Worm (Caenorhabditis elegans) whole organism, early embryonic: ENCODE measurements around the gene C03H5.3.
A peak's percentile ranks its signal among the peaks of the same experiment; 100 is the strongest.

Source experiments
- B0310.2 ChIP-seq: sonication (generic microtip); optimal IDR thresholded peaks from 2 replicates; lab custom pipeline; 2016; ENCODE audit warnings: mild to moderate bottlenecking, missing genetic modification characterization, missing compliant biosample characterization
- F13C5.2 ChIP-seq: sonication (generic microtip); optimal IDR thresholded peaks from 2 replicates; lab custom pipeline; 2017; ENCODE audit warnings: mild to moderate bottlenecking, missing genetic modification characterization, inconsistent platforms, missing compliant biosample characterization
- aly-1 ChIP-seq: sonication (generic microtip); optimal IDR thresholded peaks from 2 replicates; lab custom pipeline; 2016; ENCODE audit warnings: missing genetic modification characterization, missing compliant biosample characterization
- ama-1 ChIP-seq: fragments of 150-350 bp; optimal IDR thresholded peaks from 2 replicates; lab custom pipeline; 2014
- ceh-13 ChIP-seq: fragments of 200-800 bp; sonication (Bioruptor generic); optimal IDR thresholded peaks from 2 replicates; lab custom pipeline; 2018; ENCODE audit warnings: mild to moderate bottlenecking, missing genetic modification characterization, missing compliant biosample characterization
- ceh-36 ChIP-seq: sonication (generic microtip); optimal IDR thresholded peaks from 2 replicates; lab custom pipeline; 2016; ENCODE audit warnings: missing genetic modification characterization, inconsistent platforms, missing compliant biosample characterization
- ets-7 ChIP-seq: sonication (generic microtip); optimal IDR thresholded peaks from 2 replicates; lab custom pipeline; 2016; ENCODE audit warnings: missing genotype, missing genetic modification characterization, missing compliant biosample characterization
- flt-1 ChIP-seq: fragments of 200-800 bp; sonication (Bioruptor generic); IDR thresholded peaks from 2 replicates; pipeline ENCODE4 v1.3.6; 2022; ENCODE audit warnings: missing genetic modification characterization, missing compliant biosample characterization
- hmbx-1 ChIP-seq: sonication (generic microtip); optimal IDR thresholded peaks from 2 replicates; lab custom pipeline; 2016; ENCODE audit warnings: mild to moderate bottlenecking, missing genetic modification characterization, missing compliant biosample characterization
- hmg-4 ChIP-seq: fragments of 200-800 bp; sonication (Bioruptor generic); optimal IDR thresholded peaks from 2 replicates; lab custom pipeline; 2018; ENCODE audit warnings: mild to moderate bottlenecking, missing genetic modification characterization, missing compliant biosample characterization
- hnd-1 ChIP-seq: sonication (generic microtip); optimal IDR thresholded peaks from 2 replicates; lab custom pipeline; 2016; ENCODE audit warnings: missing genetic modification characterization, missing compliant biosample characterization
- pes-1 ChIP-seq: fragments of 200-800 bp; sonication (Bioruptor generic); IDR thresholded peaks from 2 replicates; pipeline ENCODE4 v1.3.6; 2022; ENCODE audit warnings: missing genetic modification reagents, missing genetic modification characterization, missing compliant biosample characterization
- scrt-1 ChIP-seq: fragments of 200-800 bp; sonication (Bioruptor generic); IDR thresholded peaks from 2 replicates; pipeline ENCODE4 v1.3.6; 2022; ENCODE audit warnings: missing genetic modification characterization, missing compliant biosample characterization
- sea-1 ChIP-seq: fragments of 200-800 bp; sonication (Bioruptor generic); conservative IDR thresholded peaks from 2 replicates; pipeline ENCODE4 v1.3.6; 2022; ENCODE audit warnings: missing genetic modification characterization, missing compliant biosample characterization
- tbx-11 ChIP-seq: fragments of 200-800 bp; sonication (Bioruptor generic); IDR thresholded peaks from 2 replicates; pipeline ENCODE4 v1.3.6; 2022; ENCODE audit warnings: missing genetic modification characterization, missing compliant biosample characterization
- tbx-37 ChIP-seq: fragments of 200-800 bp; sonication (Bioruptor generic); conservative IDR thresholded peaks from 2 replicates; pipeline ENCODE4 v1.3.6; 2022; ENCODE audit warnings: missing genetic modification reagents, missing genetic modification characterization, missing compliant biosample characterization
- tra-4 ChIP-seq: sonication (generic microtip); optimal IDR thresholded peaks from 2 replicates; lab custom pipeline; 2017; ENCODE audit warnings: missing genetic modification characterization, missing compliant biosample characterization

The C03H5.3 gene

ce11 chrII:385957-386356 is at the start of gene C03H5.3:
TSS of gene C03H5.3 (plus strand) at chrII:386088.
- no peak for TF ChIP-seq tra-4 (tag; lab: Kevin White, UChicago)
- 0 out of 2 replicates have a peak, but pooled peaks have one; percentile 23 for TF ChIP-seq tbx-11
- TF ChIP-seq tbx-37 (GFP tag; lab: Robert Waterston, UW): no peak
- TF ChIP-seq B0310.2 (tag; lab: Kevin White, UChicago): no peak
- no peak for TF ChIP-seq ceh-36 (tag; lab: Kevin White, UChicago)
- TF ChIP-seq aly-1 (tag; lab: Kevin White, UChicago): no peak
- no peak for TF ChIP-seq pes-1 (GFP tag; lab: Robert Waterston, UW)
- no peak for TF ChIP-seq flt-1 (GFP tag; lab: Robert Waterston, UW)
- TF ChIP-seq hnd-1 (tag; lab: Kevin White, UChicago): no peak
- TF ChIP-seq sea-1 (GFP tag; lab: Robert Waterston, UW): no peak
- no peak for TF ChIP-seq scrt-1 (GFP tag; lab: Robert Waterston, UW)
- no peak for TF ChIP-seq ets-7
- no peak for TF ChIP-seq hmg-4 (GFP tag; lab: Kevin White, UChicago)
- TF ChIP-seq ceh-13: no peak
- peak; percentile 84 for TF ChIP-seq F13C5.2 (tag; lab: Kevin White, UChicago)
- no peak for TF ChIP-seq ama-1 (lab: Kevin White, UChicago)
- peak; percentile 4 for TF ChIP-seq hmbx-1 (tag; lab: Kevin White, UChicago)

- TF ChIP-seq F13C5.2 (tag; lab: Kevin White, UChicago) (no peak), aly-1 (tag; lab: Kevin White, UChicago) (no peak), B0310.2 (tag; lab: Kevin White, UChicago) (no peak), sea-1 (GFP tag; lab: Robert Waterston, UW) (no peak), tbx-11 (no peak), tra-4 (tag; lab: Kevin White, UChicago) (no peak), ceh-13 (no peak), ets-7 (no peak), pes-1 (GFP tag; lab: Robert Waterston, UW) (no peak)
Observed at ce11 chrII:337233-337832, 48.6 kb upstream of the C03H5.3 start, which contains the start of gene cpn-2. TSS of gene cpn-2 (plus strand) at chrII:337782.

ce11 chrII:340224-340623 is 45.7 kb upstream of the C03H5.3 start, which contains the start of gene clc-31:
TSS of gene clc-31 (plus strand) at chrII:340524.
- TF ChIP-seq tbx-37 (GFP tag; lab: Robert Waterston, UW) (no peak), sea-1 (GFP tag; lab: Robert Waterston, UW) (no peak), ceh-36 (tag; lab: Kevin White, UChicago) (no peak), scrt-1 (GFP tag; lab: Robert Waterston, UW) (no peak), F13C5.2 (tag; lab: Kevin White, UChicago) (no peak), ets-7 (no peak), hmg-4 (GFP tag; lab: Kevin White, UChicago) (no peak)

ce11 chrII:340714-341113 is 45.2 kb upstream of the C03H5.3 start:
- no peak for TF ChIP-seq tbx-37 (GFP tag; lab: Robert Waterston, UW)
- no peak for TF ChIP-seq B0310.2 (tag; lab: Kevin White, UChicago)
- TF ChIP-seq pes-1 (GFP tag; lab: Robert Waterston, UW): no peak
- TF ChIP-seq hmbx-1 (tag; lab: Kevin White, UChicago): no peak
- TF ChIP-seq F13C5.2 (tag; lab: Kevin White, UChicago): no peak
- no peak for TF ChIP-seq ama-1 (lab: Kevin White, UChicago)
- no peak for TF ChIP-seq tra-4 (tag; lab: Kevin White, UChicago)
- no peak for TF ChIP-seq scrt-1 (GFP tag; lab: Robert Waterston, UW)
- TF ChIP-seq ceh-13: no peak

- TF ChIP-seq sea-1 (GFP tag; lab: Robert Waterston, UW) (no peak), aly-1 (tag; lab: Kevin White, UChicago) (no peak), B0310.2 (tag; lab: Kevin White, UChicago) (no peak), ama-1 (lab: Kevin White, UChicago) (no peak)
Observed at ce11 chrII:341282-341681, 44.6 kb upstream of the C03H5.3 start.

ce11 chrII:347734-348133 is 38.2 kb upstream of the C03H5.3 start, which contains the start of gene D1069.3:
TSS of gene D1069.3 (minus strand) at chrII:347891.
- TF ChIP-seq F13C5.2 (tag; lab: Kevin White, UChicago) (peak; percentile 19), hmbx-1 (tag; lab: Kevin White, UChicago) (no peak), scrt-1 (GFP tag; lab: Robert Waterston, UW) (no peak), B0310.2 (tag; lab: Kevin White, UChicago) (no peak)

- TF ChIP-seq tra-4 (tag; lab: Kevin White, UChicago) (no peak), ceh-36 (tag; lab: Kevin White, UChicago) (no peak), ets-7 (no peak), ama-1 (lab: Kevin White, UChicago) (no peak), hmg-4 (GFP tag; lab: Kevin White, UChicago) (no peak), ceh-13 (no peak), flt-1 (GFP tag; lab: Robert Waterston, UW) (no peak), hnd-1 (tag; lab: Kevin White, UChicago) (no peak), scrt-1 (GFP tag; lab: Robert Waterston, UW) (no peak), sea-1 (GFP tag; lab: Robert Waterston, UW) (no peak), hmbx-1 (tag; lab: Kevin White, UChicago) (no peak), F13C5.2 (tag; lab: Kevin White, UChicago) (no peak), aly-1 (tag; lab: Kevin White, UChicago) (no peak), tbx-37 (GFP tag; lab: Robert Waterston, UW) (no peak), B0310.2 (tag; lab: Kevin White, UChicago) (no peak), pes-1 (GFP tag; lab: Robert Waterston, UW) (no peak), tbx-11 (no peak)
Observed at ce11 chrII:349749-350148, 36.1 kb upstream of the C03H5.3 start.
